Fruit fly (Drosophila melanogaster) whole organism, embryonic: ENCODE results near the gene hiro.
A peak's percentile ranks its signal among the peaks of the same experiment; 100 is the strongest.

ENCODE experiments used
- Atf-2 ChIP-seq: fragments of 200-800 bp; sonication (Bioruptor generic); optimal IDR thresholded peaks from 2 replicates; lab custom pipeline; 2016; ENCODE audit warnings: missing biosample characterization, missing genetic modification characterization
- CG10959 ChIP-seq: fragments of 200-800 bp; sonication (Bioruptor generic); IDR thresholded peaks from 2 replicates; pipeline ENCODE4 v1.3.6; 2022; ENCODE audit warnings: missing biosample characterization, missing genetic modification characterization
- CG11093 ChIP-seq: fragments of 200-800 bp; sonication (Bioruptor generic); IDR thresholded peaks from 3 replicates; pipeline ENCODE4 v1.3.6; 2022; ENCODE audit warnings: missing biosample characterization, missing genetic modification characterization
- CG11398 ChIP-seq: fragments of 200-800 bp; sonication (Bioruptor generic); optimal IDR thresholded peaks from 2 replicates; lab custom pipeline; 2016; ENCODE audit warnings: missing biosample characterization, missing genetic modification characterization
- CG12155 ChIP-seq: fragments of 200-800 bp; sonication (Bioruptor generic); optimal IDR thresholded peaks from 3 replicates; lab custom pipeline; 2016; ENCODE audit warnings: missing biosample characterization, missing genetic modification characterization
- CG13123 ChIP-seq: fragments of 200-800 bp; sonication (Bioruptor generic); optimal IDR thresholded peaks from 2 replicates; lab custom pipeline; 2016; ENCODE audit warnings: missing biosample characterization, missing genetic modification characterization
- CG14050 ChIP-seq: fragments of 200-800 bp; sonication (Bioruptor generic); IDR thresholded peaks from 3 replicates; pipeline ENCODE4 v1.3.6; 2022; ENCODE audit warnings: missing biosample characterization, missing genetic modification characterization
- CG15514 ChIP-seq: fragments of 200-800 bp; sonication (Bioruptor generic); optimal IDR thresholded peaks from 3 replicates; lab custom pipeline; 2017; ENCODE audit warnings: missing biosample characterization, missing genetic modification characterization, mild to moderate bottlenecking, moderate library complexity, missing genetic modification reagents
- CG15696 ChIP-seq: fragments of 200-800 bp; sonication (Bioruptor generic); optimal IDR thresholded peaks from 2 replicates; lab custom pipeline; 2019; ENCODE audit warnings: missing biosample characterization, mild to moderate bottlenecking, missing genetic modification characterization, moderate library complexity
- CG17186 ChIP-seq: fragments of 200-800 bp; sonication (Bioruptor generic); optimal IDR thresholded peaks from 3 replicates; lab custom pipeline; 2017; ENCODE audit warnings: missing biosample characterization, missing genetic modification reagents, missing genetic modification characterization
- CG2875 ChIP-seq: fragments of 200-800 bp; sonication (Bioruptor generic); optimal IDR thresholded peaks from 2 replicates; lab custom pipeline; 2017; ENCODE audit warnings: missing biosample characterization, mild to moderate bottlenecking, missing genetic modification characterization, missing genetic modification reagents
- CG2889 ChIP-seq: fragments of 200-800 bp; sonication (Bioruptor generic); IDR thresholded peaks from 3 replicates; pipeline ENCODE4 v1.3.6; 2022; ENCODE audit warnings: missing biosample characterization, missing genetic modification characterization
- CG32532 ChIP-seq: fragments of 200-800 bp; sonication (Bioruptor generic); IDR thresholded peaks from 2 replicates; pipeline ENCODE4 v1.3.6; 2022; ENCODE audit warnings: missing biosample characterization, missing genetic modification characterization
- CG3281 ChIP-seq: fragments of 200-800 bp; sonication (Bioruptor generic); optimal IDR thresholded peaks from 3 replicates; lab custom pipeline; 2017; ENCODE audit warnings: missing biosample characterization, mild to moderate bottlenecking, missing genetic modification characterization
- CG4282 ChIP-seq: fragments of 200-800 bp; sonication (Bioruptor generic); optimal IDR thresholded peaks from 2 replicates; lab custom pipeline; 2016; ENCODE audit warnings: missing biosample characterization, missing genetic modification characterization
- CG5953 ChIP-seq: fragments of 200-800 bp; sonication (Bioruptor generic); IDR thresholded peaks from 2 replicates; pipeline ENCODE4 v1.3.6; 2022; ENCODE audit warnings: missing biosample characterization, missing genetic modification characterization
- CG6765 ChIP-seq: fragments of 200-800 bp; sonication (Bioruptor generic); optimal IDR thresholded peaks from 3 replicates; lab custom pipeline; 2017; ENCODE audit warnings: missing biosample characterization, mild to moderate bottlenecking, missing genetic modification characterization
- CG7928 ChIP-seq: fragments of 200-800 bp; sonication (Bioruptor generic); optimal IDR thresholded peaks from 2 replicates; lab custom pipeline; 2017; ENCODE audit warnings: missing biosample characterization, mild to moderate bottlenecking, missing genetic modification characterization
- CG9727 ChIP-seq: fragments of 200-800 bp; sonication (Bioruptor generic); optimal IDR thresholded peaks from 3 replicates; lab custom pipeline; 2017; ENCODE audit warnings: missing biosample characterization, mild to moderate bottlenecking, missing genetic modification characterization
- Chrac-16 ChIP-seq: fragments of 200-800 bp; sonication (Bioruptor generic); optimal IDR thresholded peaks from 3 replicates; lab custom pipeline; 2016; ENCODE audit warnings: missing biosample characterization, missing genetic modification characterization
- Eip74EF ChIP-seq, 2 experiments: fragments of 200-800 bp in 1 of 2; fragments of >200 bp in 1 of 2; sonication (Bioruptor generic) in 1 of 2; optimal IDR thresholded peaks; 2 replicates each; lab custom pipeline; 2017 to 2019; ENCODE audit warnings: missing biosample characterization in 2 of 2, missing genetic modification characterization in 2 of 2, mild to moderate bottlenecking in 1 of 2, moderate library complexity in 1 of 2
- HLH3B ChIP-seq: fragments of 200-800 bp; sonication (Bioruptor generic); IDR thresholded peaks from 2 replicates; pipeline ENCODE4 v1.3.6; 2022; ENCODE audit warnings: missing biosample characterization, missing genetic modification characterization
- HmgD ChIP-seq: fragments of 200-800 bp; sonication (Bioruptor generic); optimal IDR thresholded peaks from 3 replicates; lab custom pipeline; 2016; ENCODE audit warnings: missing biosample characterization, missing genetic modification characterization
- Jarid2 ChIP-seq: fragments of 200-800 bp; sonication (Bioruptor generic); optimal IDR thresholded peaks from 3 replicates; lab custom pipeline; 2017; ENCODE audit warnings: mild to moderate bottlenecking, missing biosample characterization, missing genetic modification reagents, missing genetic modification characterization
- Lhr ChIP-seq: fragments of 200-800 bp; sonication (Bioruptor generic); optimal IDR thresholded peaks from 3 replicates; lab custom pipeline; 2017; ENCODE audit warnings: mild to moderate bottlenecking, missing biosample characterization, missing genetic modification reagents, missing genetic modification characterization
- NC2β ChIP-seq: fragments of 200-800 bp; sonication (Bioruptor generic); optimal IDR thresholded peaks from 2 replicates; lab custom pipeline; 2016; ENCODE audit warnings: missing biosample characterization, missing genetic modification characterization
- Opbp ChIP-seq: fragments of 200-800 bp; sonication (Bioruptor generic); IDR thresholded peaks from 3 replicates; pipeline ENCODE4 v1.3.6; 2022; ENCODE audit warnings: missing biosample characterization, missing genetic modification characterization; ENCODE audit not compliant: partially characterized antibody
- Optix ChIP-seq: fragments of 200-800 bp; sonication (Bioruptor generic); IDR thresholded peaks from 3 replicates; pipeline ENCODE4 v1.3.6; 2022; ENCODE audit warnings: missing biosample characterization, missing genetic modification characterization
- Poxn ChIP-seq: fragments of 200-800 bp; sonication (Bioruptor generic); IDR thresholded peaks from 2 replicates; pipeline ENCODE4 v1.3.6; 2022; ENCODE audit warnings: missing biosample characterization, missing genetic modification characterization
- Scr ChIP-seq: fragments of 200-800 bp; sonication (Bioruptor generic); IDR thresholded peaks from 2 replicates; pipeline ENCODE4 v1.3.6; 2022; ENCODE audit warnings: missing biosample characterization, missing genetic modification characterization; ENCODE audit not compliant: partially characterized antibody
- Xbp1 ChIP-seq: fragments of 200-800 bp; sonication (Bioruptor generic); optimal IDR thresholded peaks from 3 replicates; lab custom pipeline; 2016; ENCODE audit warnings: missing biosample characterization, mild to moderate bottlenecking, missing genetic modification characterization
- YL-1 ChIP-seq: fragments of 200-800 bp; sonication (Bioruptor generic); optimal IDR thresholded peaks from 3 replicates; lab custom pipeline; 2017; ENCODE audit warnings: missing biosample characterization, mild to moderate bottlenecking, missing genetic modification characterization
- ab ChIP-seq: fragments of 200-800 bp; sonication (Bioruptor generic); optimal IDR thresholded peaks from 2 replicates; lab custom pipeline; 2016; ENCODE audit warnings: missing biosample characterization, missing genetic modification characterization
- bsh ChIP-seq, 2 experiments: fragments of 200-800 bp; sonication (Bioruptor generic); optimal IDR thresholded peaks; 2 replicates each; lab custom pipeline; 2017 to 2018; ENCODE audit warnings: mild to moderate bottlenecking in 2 of 2, missing biosample characterization in 2 of 2, missing genetic modification characterization in 2 of 2, moderate library complexity in 1 of 2
- caup ChIP-seq: fragments of 200-800 bp; sonication (Bioruptor generic); optimal IDR thresholded peaks from 3 replicates; lab custom pipeline; 2017; ENCODE audit warnings: missing biosample characterization, mild to moderate bottlenecking, missing genetic modification characterization, moderate library complexity; ENCODE audit not compliant: severe bottlenecking
- lbe ChIP-seq: fragments of 200-800 bp; sonication (Bioruptor generic); optimal IDR thresholded peaks from 2 replicates; lab custom pipeline; 2016; ENCODE audit warnings: missing biosample characterization, mild to moderate bottlenecking, missing genetic modification characterization
- nau ChIP-seq: fragments of 200-800 bp; sonication (Bioruptor generic); optimal IDR thresholded peaks from 3 replicates; lab custom pipeline; 2017; ENCODE audit warnings: missing biosample characterization, mild to moderate bottlenecking, missing genetic modification characterization, missing genetic modification reagents
- nerfin-1 ChIP-seq: fragments of 200-800 bp; sonication (Bioruptor generic); optimal IDR thresholded peaks from 3 replicates; lab custom pipeline; 2019; ENCODE audit warnings: missing biosample characterization, mild to moderate bottlenecking, missing genetic modification characterization, moderate library complexity
- pnt ChIP-seq: fragments of 200-800 bp; sonication (Bioruptor generic); optimal IDR thresholded peaks from 3 replicates; lab custom pipeline; 2016; ENCODE audit warnings: missing biosample characterization, missing genetic modification characterization
- pum ChIP-seq: fragments of 200-800 bp; sonication (Bioruptor generic); optimal IDR thresholded peaks from 2 replicates; lab custom pipeline; 2016; ENCODE audit warnings: missing biosample characterization, missing genetic modification characterization
- seq ChIP-seq: fragments of 200-800 bp; sonication (Bioruptor generic); IDR thresholded peaks from 2 replicates; pipeline ENCODE4 v1.3.6; 2022; ENCODE audit warnings: missing biosample characterization, missing genetic modification characterization
- slbo ChIP-seq: fragments of 200-800 bp; sonication (Bioruptor generic); IDR thresholded peaks from 2 replicates; pipeline ENCODE4 v1.3.6; 2022; ENCODE audit warnings: missing biosample characterization, missing genetic modification characterization
- slou ChIP-seq: fragments of 200-800 bp; sonication (Bioruptor generic); optimal IDR thresholded peaks from 3 replicates; lab custom pipeline; 2016; ENCODE audit warnings: missing biosample characterization, missing genetic modification characterization
- sna ChIP-seq: fragments of 200-800 bp; sonication (Bioruptor generic); IDR thresholded peaks from 2 replicates; pipeline ENCODE4 v1.3.6; 2022; ENCODE audit warnings: missing biosample characterization, missing genetic modification characterization; ENCODE audit not compliant: partially characterized antibody
- so ChIP-seq: fragments of 200-800 bp; sonication (Bioruptor generic); IDR thresholded peaks from 3 replicates; pipeline ENCODE4 v1.3.6; 2022; ENCODE audit warnings: missing biosample characterization, missing genetic modification characterization
- tup ChIP-seq: fragments of 200-800 bp; sonication (Bioruptor generic); optimal IDR thresholded peaks from 2 replicates; lab custom pipeline; 2016; ENCODE audit warnings: missing biosample characterization, mild to moderate bottlenecking, missing genetic modification characterization, moderate library complexity
- wor ChIP-seq: fragments of 200-800 bp; sonication (Bioruptor generic); IDR thresholded peaks from 2 replicates; pipeline ENCODE4 v1.3.6; 2022; ENCODE audit warnings: missing biosample characterization, missing genetic modification characterization
- zfh1 ChIP-seq: fragments of 200-800 bp; sonication (Bioruptor generic); IDR thresholded peaks from 3 replicates; pipeline ENCODE4 v1.3.6; 2022; ENCODE audit warnings: missing biosample characterization, missing genetic modification characterization
- zfh2 ChIP-seq: fragments of 200-800 bp; sonication (Bioruptor generic); optimal IDR thresholded peaks from 2 replicates; lab custom pipeline; 2016; ENCODE audit warnings: missing biosample characterization, missing genetic modification characterization

The hiro gene

DNA sequence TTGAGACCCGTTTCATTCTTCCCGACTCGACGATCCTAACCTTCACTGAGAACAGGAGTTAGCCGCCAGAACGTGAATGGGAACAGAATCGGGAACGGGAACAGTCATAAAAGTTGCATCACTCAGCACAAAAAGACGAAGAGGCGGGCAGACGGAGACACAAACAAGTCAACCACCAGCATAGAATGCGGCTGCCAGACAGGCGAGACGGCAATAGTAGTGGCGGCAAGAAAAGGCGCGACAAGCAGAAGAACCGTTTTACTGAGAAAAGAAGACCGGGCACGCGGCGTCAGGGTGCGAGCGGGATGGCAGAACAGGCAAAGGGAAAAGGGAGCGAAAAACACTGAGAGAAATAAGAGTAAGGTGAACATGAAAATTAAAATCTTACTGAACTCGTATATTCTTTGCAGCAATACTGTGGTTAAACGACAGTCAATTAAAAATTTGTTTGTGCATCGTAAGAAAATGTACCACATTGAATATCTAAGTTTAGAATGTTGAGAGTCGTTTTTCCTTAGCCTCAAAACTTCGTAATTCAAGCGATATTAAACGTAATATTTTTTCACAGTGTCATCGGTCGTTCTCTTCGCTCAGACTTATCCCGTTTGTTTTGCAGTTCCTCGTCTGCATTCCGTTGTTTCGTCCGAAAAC, 47.3 kb downstream of the hiro start (continued):
- peak; percentile 71 for TF ChIP-seq CG6765 (GFP tag; lab: Kevin White, UChicago)
- TF ChIP-seq CG2875, result peak; percentile 83
- peak; percentile 70 for TF ChIP-seq CG11398 (GFP tag; lab: Kevin White, UChicago)
- peak; percentile 54 for TF ChIP-seq zfh2 (GFP tag; lab: Kevin White, UChicago)
- peak; percentile 57 for TF ChIP-seq wor (GFP tag; lab: Robert Waterston, UW)
- TF ChIP-seq Opbp (GFP tag; lab: Robert Waterston, UW), result no peak
- no peak for TF ChIP-seq Scr (GFP tag; lab: Robert Waterston, UW)
- peak; percentile 84 for TF ChIP-seq pnt
- peak; percentile 76 for TF ChIP-seq Atf-2 (GFP tag; lab: Kevin White, UChicago)
- TF ChIP-seq slbo, result peak; percentile 71
- peak; percentile 31 for TF ChIP-seq CG17186
- peak; percentile 87 for TF ChIP-seq Chrac-16 (GFP tag; lab: Kevin White, UChicago)
- peak; percentile 49 for TF ChIP-seq CG15514 (GFP tag; lab: Kevin White, UChicago)
- TF ChIP-seq tup (GFP tag; lab: Kevin White, UChicago), result peak; percentile 18
- peak; percentile 33 for TF ChIP-seq CG7928 (GFP tag; lab: Kevin White, UChicago)
- TF ChIP-seq seq (GFP tag; lab: Robert Waterston, UW), result peak; percentile 71
- TF ChIP-seq CG5953 (GFP tag; lab: Robert Waterston, UW), result peak; percentile 70
- TF ChIP-seq sna (GFP tag; lab: Robert Waterston, UW), result no peak
- peak; percentile 80 for TF ChIP-seq CG10959 (GFP tag; lab: Robert Waterston, UW)
- TF ChIP-seq Eip74EF (GFP tag; optimal IDR thresholded peaks at IDR 0.05; lab: Kevin White, UChicago), result peak in 1 of 2 experiments; percentile 37
- no peak for TF ChIP-seq CG4282
- TF ChIP-seq CG2889 (GFP tag; lab: Robert Waterston, UW), result peak; percentile 67; the same call in 2 of the 3 replicates
- peak; percentile 73 for TF ChIP-seq so (GFP tag; lab: Robert Waterston, UW)
- TF ChIP-seq Xbp1 (GFP tag; lab: Kevin White, UChicago), result peak; percentile 84
- TF ChIP-seq Optix, result peak; percentile 78
- peak; percentile 56 for TF ChIP-seq Jarid2 (GFP tag; lab: Kevin White, UChicago)
- TF ChIP-seq bsh (GFP tag; optimal IDR thresholded peaks at IDR 0.05; lab: Kevin White, UChicago), result peak; percentile 85 to 93
- peak; percentile 73 for TF ChIP-seq caup (GFP tag; lab: Kevin White, UChicago)
- TF ChIP-seq CG3281, result peak; percentile 79
- TF ChIP-seq lbe (GFP tag; lab: Kevin White, UChicago), result peak; percentile 75
- peak; percentile 81 for TF ChIP-seq nerfin-1 (tag; lab: Kevin White, UChicago)
- peak; percentile 69 for TF ChIP-seq Lhr
- TF ChIP-seq HLH3B (GFP tag; lab: Robert Waterston, UW), result peak; percentile 65
- TF ChIP-seq zfh1 (GFP tag; lab: Robert Waterston, UW), result peak; percentile 89
- peak; percentile 50 for TF ChIP-seq nau
- TF ChIP-seq Poxn (GFP tag; lab: Robert Waterston, UW), result no peak
- peak; percentile 57 for TF ChIP-seq HmgD (GFP tag; lab: Kevin White, UChicago)
- peak; percentile 81 for TF ChIP-seq NC2β (GFP tag; lab: Kevin White, UChicago)
- peak; percentile 40 for TF ChIP-seq YL-1
- TF ChIP-seq CG15696 (tag; lab: Kevin White, UChicago), result peak; percentile 96
- no peak; the same call in 2 of the 3 replicates for TF ChIP-seq CG14050 (GFP tag; lab: Robert Waterston, UW)
- TF ChIP-seq CG11093, result peak; percentile 69; the same call in 2 of the 3 replicates
- TF ChIP-seq ab, result peak; percentile 86
- TF ChIP-seq CG32532 (GFP tag; lab: Robert Waterston, UW), result peak; percentile 73; the same call in 1 of the 2 replicates
- TF ChIP-seq pum (GFP tag; lab: Kevin White, UChicago), result peak; percentile 78
- peak; percentile 65 for TF ChIP-seq CG13123 (GFP tag; lab: Kevin White, UChicago)
- TF ChIP-seq CG9727, result peak; percentile 94
- peak; percentile 40 for TF ChIP-seq slou (GFP tag; lab: Kevin White, UChicago)
- peak; percentile 83 for TF ChIP-seq CG12155
